Fruit fly (Drosophila melanogaster) whole organism, prepupa: ENCODE data around the gene CG13358.
A peak's percentile ranks its signal among the peaks of the same experiment; 100 is the strongest.

Source experiments
- Blimp-1 ChIP-seq: fragments of 200-800 bp; sonication (Bioruptor generic); optimal IDR thresholded peaks from 3 replicates; lab custom pipeline; 2017; ENCODE audit warnings: missing biosample characterization, missing genetic modification characterization, mild to moderate bottlenecking, moderate library complexity, missing genetic modification reagents
- CG10631 ChIP-seq: fragments of 200-800 bp; sonication (Bioruptor generic); optimal IDR thresholded peaks from 2 replicates; lab custom pipeline; 2016; ENCODE audit warnings: missing biosample characterization, missing genetic modification characterization
- CG10669 ChIP-seq: fragments of 200-800 bp; sonication (Bioruptor generic); optimal IDR thresholded peaks from 3 replicates; lab custom pipeline; 2018; ENCODE audit warnings: missing biosample characterization, mild to moderate bottlenecking, missing genetic modification characterization, moderate library complexity
- CG11294 ChIP-seq: fragments of 200-800 bp; sonication (Bioruptor generic); IDR thresholded peaks from 2 replicates; pipeline ENCODE4 v1.3.6; 2022; ENCODE audit warnings: missing biosample characterization, missing genetic modification characterization
- CG11762 ChIP-seq: fragments of 200-800 bp; sonication (Bioruptor generic); optimal IDR thresholded peaks from 3 replicates; lab custom pipeline; 2016; ENCODE audit warnings: missing biosample characterization, missing genetic modification characterization; ENCODE audit not compliant: insufficient read depth
- CG11902 ChIP-seq: fragments of 200-800 bp; sonication (Bioruptor generic); optimal IDR thresholded peaks from 3 replicates; lab custom pipeline; 2016; ENCODE audit warnings: missing biosample characterization, missing genetic modification characterization
- CG15336 ChIP-seq: fragments of 200-800 bp; sonication (Bioruptor generic); IDR thresholded peaks from 2 replicates; pipeline ENCODE4 v1.3.6; 2022; ENCODE audit warnings: missing biosample characterization, missing genetic modification characterization
- CG1621 ChIP-seq: fragments of 200-800 bp; sonication (Bioruptor generic); optimal IDR thresholded peaks from 3 replicates; lab custom pipeline; 2018; ENCODE audit warnings: missing biosample characterization, mild to moderate bottlenecking, missing genetic modification characterization
- CG16779 ChIP-seq: fragments of 200-800 bp; sonication (Bioruptor generic); optimal IDR thresholded peaks from 3 replicates; lab custom pipeline; 2017; ENCODE audit warnings: missing biosample characterization, mild to moderate bottlenecking, missing genetic modification characterization
- CG31627 ChIP-seq: fragments of 200-800 bp; sonication (Bioruptor generic); optimal IDR thresholded peaks from 3 replicates; lab custom pipeline; 2016; ENCODE audit warnings: missing biosample characterization, missing genetic modification characterization
- CG34406 ChIP-seq: fragments of 200-800 bp; sonication (Bioruptor generic); optimal IDR thresholded peaks from 3 replicates; lab custom pipeline; 2016; ENCODE audit warnings: missing biosample characterization, missing genetic modification characterization
- CG4318 ChIP-seq: fragments of 200-800 bp; sonication (Bioruptor generic); optimal IDR thresholded peaks from 3 replicates; lab custom pipeline; 2017; ENCODE audit warnings: missing biosample characterization, mild to moderate bottlenecking, missing genetic modification characterization
- CG6163 ChIP-seq: fragments of 200-800 bp; sonication (Bioruptor generic); IDR thresholded peaks from 3 replicates; pipeline ENCODE4 v1.3.6; 2022; ENCODE audit warnings: missing biosample characterization, missing genetic modification characterization
- CG6276 ChIP-seq: fragments of 200-800 bp; sonication (Bioruptor generic); optimal IDR thresholded peaks from 2 replicates; lab custom pipeline; 2017; ENCODE audit warnings: missing biosample characterization, mild to moderate bottlenecking, missing genetic modification characterization
- CG6808 ChIP-seq: fragments of 200-800 bp; sonication (Bioruptor generic); optimal IDR thresholded peaks from 3 replicates; lab custom pipeline; 2017; ENCODE audit warnings: missing biosample characterization, missing genetic modification characterization, mild to moderate bottlenecking, moderate library complexity, missing genetic modification reagents
- CG7368 ChIP-seq: fragments of 200-800 bp; sonication (Bioruptor generic); optimal IDR thresholded peaks from 3 replicates; lab custom pipeline; 2016; ENCODE audit warnings: missing biosample characterization, missing genetic modification characterization
- CG8119 ChIP-seq: fragments of 200-800 bp; sonication (Bioruptor generic); IDR thresholded peaks from 3 replicates; pipeline ENCODE4 v1.3.6; 2022; ENCODE audit warnings: missing biosample characterization, missing genetic modification characterization
- CG8319 ChIP-seq: fragments of 200-800 bp; sonication (Bioruptor generic); optimal IDR thresholded peaks from 3 replicates; lab custom pipeline; 2016; ENCODE audit warnings: missing biosample characterization, missing genetic modification characterization
- CG8632 ChIP-seq: fragments of 200-800 bp; sonication (Bioruptor generic); optimal IDR thresholded peaks from 3 replicates; lab custom pipeline; 2016; ENCODE audit warnings: missing biosample characterization, missing genetic modification characterization
- CG9139 ChIP-seq: fragments of 200-800 bp; sonication (Bioruptor generic); optimal IDR thresholded peaks from 3 replicates; lab custom pipeline; 2017; ENCODE audit warnings: missing biosample characterization, mild to moderate bottlenecking, missing genetic modification characterization
- Eip78C ChIP-seq: fragments of 200-800 bp; sonication (Bioruptor generic); peaks from one replicate; lab custom pipeline; 2016; ENCODE audit warnings: missing biosample characterization, missing genetic modification characterization
- Eip93F ChIP-seq: fragments of 200-800 bp; sonication (Bioruptor generic); optimal IDR thresholded peaks from 2 replicates; lab custom pipeline; 2016; ENCODE audit warnings: missing biosample characterization, mild to moderate bottlenecking, missing genetic modification characterization
- Ets21C ChIP-seq: fragments of 200-800 bp; sonication (Bioruptor generic); optimal IDR thresholded peaks from 3 replicates; lab custom pipeline; 2016; ENCODE audit warnings: missing biosample characterization, missing genetic modification characterization
- Gug ChIP-seq: fragments of 200-800 bp; sonication (Bioruptor generic); IDR thresholded peaks from 2 replicates; pipeline ENCODE4 v1.3.6; 2022; ENCODE audit warnings: missing biosample characterization, missing genetic modification characterization
- Hr38 ChIP-seq: sonication (Bioruptor generic); optimal IDR thresholded peaks from 2 replicates; lab custom pipeline; 2016; ENCODE audit warnings: missing biosample characterization, missing genetic modification characterization
- Hr39 ChIP-seq: fragments of 200-800 bp; sonication (Bioruptor generic); optimal IDR thresholded peaks from 2 replicates; lab custom pipeline; 2016; ENCODE audit warnings: missing biosample characterization, missing genetic modification characterization
- Hr4 ChIP-seq: fragments of 200-800 bp; sonication (Bioruptor generic); optimal IDR thresholded peaks from 3 replicates; lab custom pipeline; 2016; ENCODE audit warnings: missing biosample characterization, missing genetic modification characterization
- Lpt ChIP-seq: fragments of 200-800 bp; sonication (Bioruptor generic); optimal IDR thresholded peaks from 3 replicates; lab custom pipeline; 2016; ENCODE audit warnings: missing biosample characterization, missing genetic modification characterization
- Met ChIP-seq: fragments of 200-800 bp; sonication (Bioruptor generic); optimal IDR thresholded peaks from 3 replicates; lab custom pipeline; 2016; ENCODE audit warnings: missing biosample characterization, missing genetic modification characterization
- OdsH ChIP-seq: fragments of 200-800 bp; sonication (Bioruptor generic); optimal IDR thresholded peaks from 3 replicates; lab custom pipeline; 2016; ENCODE audit warnings: missing biosample characterization, missing genetic modification characterization
- Smox ChIP-seq: fragments of 200-800 bp; sonication (Bioruptor generic); optimal IDR thresholded peaks from 3 replicates; lab custom pipeline; 2016; ENCODE audit warnings: missing biosample characterization, missing genetic modification characterization
- Sox14 ChIP-seq: fragments of 200-800 bp; sonication (Bioruptor generic); optimal IDR thresholded peaks from 3 replicates; lab custom pipeline; 2016; ENCODE audit warnings: missing biosample characterization, missing genetic modification characterization
- Sox15 ChIP-seq: fragments of 200-800 bp; sonication (Bioruptor generic); optimal IDR thresholded peaks from 3 replicates; lab custom pipeline; 2016; ENCODE audit warnings: missing biosample characterization, missing genetic modification characterization
- achi ChIP-seq: fragments of 200-800 bp; sonication (Bioruptor generic); optimal IDR thresholded peaks from 3 replicates; lab custom pipeline; 2016; ENCODE audit warnings: missing biosample characterization, missing genetic modification characterization
- acj6 ChIP-seq: fragments of 200-800 bp; sonication (Bioruptor generic); optimal IDR thresholded peaks from 3 replicates; lab custom pipeline; 2016; ENCODE audit warnings: missing biosample characterization, missing genetic modification characterization
- cyc ChIP-seq: fragments of 200-800 bp; sonication (Bioruptor generic); optimal IDR thresholded peaks from 3 replicates; lab custom pipeline; 2016; ENCODE audit warnings: missing biosample characterization, missing genetic modification characterization
- dsx ChIP-seq: fragments of 200-800 bp; optimal IDR thresholded peaks from 3 replicates; lab custom pipeline; 2019; ENCODE audit warnings: missing biosample characterization, mild to moderate bottlenecking, missing genetic modification characterization, moderate library complexity; ENCODE audit not compliant: poor library complexity, severe bottlenecking
- eg ChIP-seq: fragments of 200-800 bp; sonication (Bioruptor generic); IDR thresholded peaks from 3 replicates; pipeline ENCODE4 v1.3.6; 2022; ENCODE audit warnings: missing biosample characterization, missing genetic modification characterization
- esn ChIP-seq: fragments of 200-800 bp; sonication (Bioruptor generic); optimal IDR thresholded peaks from 2 replicates; lab custom pipeline; 2016; ENCODE audit warnings: missing biosample characterization, mild to moderate bottlenecking, missing genetic modification characterization, moderate library complexity
- fd59A ChIP-seq: fragments of 200-800 bp; sonication (Bioruptor generic); optimal IDR thresholded peaks from 2 replicates; lab custom pipeline; 2017; ENCODE audit warnings: missing biosample characterization, mild to moderate bottlenecking, missing genetic modification characterization, missing genetic modification reagents
- fd85E ChIP-seq: fragments of 200-800 bp; sonication (Bioruptor generic); optimal IDR thresholded peaks from 3 replicates; lab custom pipeline; 2016; ENCODE audit warnings: missing biosample characterization, missing genetic modification characterization
- lz ChIP-seq: fragments of 200-800 bp; sonication (Bioruptor generic); optimal IDR thresholded peaks from 3 replicates; lab custom pipeline; 2016; ENCODE audit warnings: missing biosample characterization, missing genetic modification characterization
- pdm3 ChIP-seq: fragments of 200-800 bp; sonication (Bioruptor generic); optimal IDR thresholded peaks from 3 replicates; lab custom pipeline; 2016; ENCODE audit warnings: missing biosample characterization, missing genetic modification characterization
- ss ChIP-seq, 2 experiments: fragments of 200-800 bp; sonication (Bioruptor generic); optimal IDR thresholded peaks; 2 replicates in 1 of 2; 3 replicates in 1 of 2; lab custom pipeline; 2017 to 2018; ENCODE audit warnings: mild to moderate bottlenecking in 2 of 2, missing biosample characterization in 2 of 2, missing genetic modification characterization in 2 of 2, moderate library complexity in 1 of 2
- svp ChIP-seq: fragments of 200-800 bp; sonication (Bioruptor generic); peaks from one replicate; lab custom pipeline; 2016; ENCODE audit warnings: missing biosample characterization, missing genetic modification characterization
- vri ChIP-seq: fragments of 200-800 bp; sonication (Bioruptor generic); optimal IDR thresholded peaks from 3 replicates; lab custom pipeline; 2016; ENCODE audit warnings: missing biosample characterization, mild to moderate bottlenecking, missing genetic modification characterization

The CG13358 gene

dm6 chrX:765039-765508 lies 39.6 kb downstream of the CG13358 start, which contains the start of gene RpL22 (continued):
- TF ChIP-seq Gug (GFP tag; lab: Robert Waterston, UW) (peak; percentile 41; the same call in 1 of the 2 replicates), Blimp-1 (GFP tag; lab: Kevin White, UChicago) (peak; percentile 72), eg (GFP tag; lab: Robert Waterston, UW) (peak; percentile 82), CG1621 (peak; percentile 78), esn (peak; percentile 84), CG6163 (GFP tag; lab: Robert Waterston, UW) (peak; percentile 89), Eip78C (peak; percentile 91), CG8632 (peak; percentile 43), Sox14 (peak; percentile 87), Hr39 (GFP tag; lab: Kevin White, UChicago) (peak; percentile 67), CG7368 (GFP tag; lab: Kevin White, UChicago) (peak; percentile 81), Smox (GFP tag; lab: Kevin White, UChicago) (peak; percentile 72), CG10669 (GFP tag; lab: Kevin White, UChicago) (peak; percentile 48), Met (peak; percentile 80), Lpt (peak; percentile 32), CG16779 (tag; lab: Kevin White, UChicago) (peak; percentile 75), Eip93F (GFP tag; lab: Kevin White, UChicago) (no peak), Hr4 (peak; percentile 3), CG15336 (peak; percentile 56; the same call in 1 of the 2 replicates), acj6 (GFP tag; lab: Kevin White, UChicago) (peak; percentile 58), CG34406 (peak; percentile 72), CG11762 (peak; percentile 51), pdm3 (peak; percentile 67), CG11902 (GFP tag; lab: Kevin White, UChicago) (peak; percentile 50), CG31627 (GFP tag; lab: Kevin White, UChicago) (peak; percentile 70), Ets21C (GFP tag; lab: Kevin White, UChicago) (peak; percentile 42), OdsH (peak; percentile 66), lz (GFP tag; lab: Kevin White, UChicago) (peak; percentile 82), fd59A (peak; percentile 18), CG10631 (GFP tag; lab: Kevin White, UChicago) (peak; percentile 52), CG8119 (peak; percentile 44; the same call in 2 of the 3 replicates), CG6276 (GFP tag; lab: Kevin White, UChicago) (peak; percentile 26), achi (peak; percentile 60), fd85E (peak; percentile 50), CG6808 (GFP tag; lab: Kevin White, UChicago) (peak; percentile 67), vri (GFP tag; lab: Kevin White, UChicago) (peak; percentile 71)

DNA sequence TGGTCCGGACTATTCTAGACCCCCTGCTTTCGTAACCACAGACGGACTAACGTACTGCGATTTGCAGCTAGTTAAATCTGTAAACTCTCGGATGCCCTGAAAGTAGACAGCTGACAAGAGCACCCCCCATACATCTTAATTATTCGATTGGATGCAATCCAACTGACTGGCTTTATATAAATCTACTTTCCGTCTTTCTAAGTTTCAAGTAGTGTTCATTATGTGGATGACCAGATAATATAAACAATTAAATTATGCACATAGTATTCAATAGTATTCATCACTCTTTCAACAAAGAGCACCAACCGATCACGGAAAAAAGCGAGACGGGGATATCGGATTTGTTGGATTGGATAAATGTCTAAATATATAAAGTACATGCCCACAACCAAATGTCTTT lies 42.7 kb downstream of the CG13358 start:
- TF ChIP-seq CG31627 (GFP tag; lab: Kevin White, UChicago) (no peak), CG6276 (GFP tag; lab: Kevin White, UChicago) (no peak), CG6163 (GFP tag; lab: Robert Waterston, UW) (no peak), dsx (GFP tag; lab: Kevin White, UChicago) (no peak)

DNA sequence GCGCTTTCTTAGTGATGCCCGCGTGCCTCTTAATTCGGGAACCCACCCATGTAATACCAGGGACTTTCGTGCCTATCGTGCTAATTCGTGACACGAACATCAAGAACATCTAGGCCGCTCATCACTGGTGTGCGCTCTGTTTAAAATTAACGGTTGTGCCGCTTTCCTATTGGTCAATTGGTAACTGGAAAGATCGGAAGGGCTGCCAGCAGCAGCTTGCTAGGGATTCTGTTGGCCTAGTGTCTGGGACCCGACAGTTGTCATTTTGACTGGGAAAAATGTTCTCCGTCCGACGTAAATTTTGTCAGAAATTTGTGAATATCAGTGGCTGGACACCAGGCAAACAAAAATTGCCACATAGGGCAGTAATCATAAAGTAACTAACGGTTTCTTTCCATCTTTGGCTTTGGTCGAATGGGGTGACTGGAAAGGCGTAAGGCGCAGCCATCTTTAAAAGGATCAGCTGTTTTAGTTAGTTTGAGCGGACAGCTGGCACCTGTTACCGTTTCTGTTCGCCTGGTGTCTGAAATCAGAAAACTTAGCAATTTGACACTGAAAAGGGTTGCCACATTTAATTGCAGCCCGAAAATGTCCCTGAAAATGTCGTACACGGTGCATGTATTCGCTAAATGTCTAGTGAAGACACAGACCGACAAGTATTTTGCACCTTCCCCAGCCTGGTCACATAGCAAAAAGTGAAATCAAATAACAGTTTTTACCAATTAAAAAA lies 45.7 kb downstream of the CG13358 start, which contains the start of gene CG5273:
TSS of gene CG5273 (plus strand) at position 703 of the 730 bp plus-strand sequence.
- peak; percentile 55 for TF ChIP-seq vri (GFP tag; lab: Kevin White, UChicago)
- no peak for TF ChIP-seq Ets21C (GFP tag; lab: Kevin White, UChicago)
- TF ChIP-seq CG9139 (GFP tag; lab: Kevin White, UChicago): no peak
- no peak for TF ChIP-seq CG16779 (tag; lab: Kevin White, UChicago)
- no peak for TF ChIP-seq CG8119
- TF ChIP-seq Met: no peak
- no peak for TF ChIP-seq Hr38 (GFP tag; lab: Kevin White, UChicago)
- TF ChIP-seq cyc (GFP tag; lab: Kevin White, UChicago): no peak
- peak; percentile 8 to 34 for TF ChIP-seq ss (GFP tag; optimal IDR thresholded peaks at IDR 0.05; lab: Kevin White, UChicago)
- TF ChIP-seq CG10669 (GFP tag; lab: Kevin White, UChicago): no peak
- no peak for TF ChIP-seq CG4318 (GFP tag; lab: Kevin White, UChicago)
- TF ChIP-seq Gug (GFP tag; lab: Robert Waterston, UW): no peak
- TF ChIP-seq Sox14: peak; percentile 22
- TF ChIP-seq Eip78C: peak; percentile 75
- TF ChIP-seq Sox15 (GFP tag; lab: Kevin White, UChicago): no peak
- no peak for TF ChIP-seq CG11294 (GFP tag; lab: Robert Waterston, UW)
- no peak for TF ChIP-seq fd85E
- no peak for TF ChIP-seq CG15336
- TF ChIP-seq CG11902 (GFP tag; lab: Kevin White, UChicago): no peak
- TF ChIP-seq pdm3: no peak
- no peak for TF ChIP-seq CG7368 (GFP tag; lab: Kevin White, UChicago)
- TF ChIP-seq CG8319: no peak
- no peak for TF ChIP-seq dsx (GFP tag; lab: Kevin White, UChicago)
- peak; percentile 90 for TF ChIP-seq svp
